Worm (Caenorhabditis elegans): Measurements from ENCODE around the gene F25D1.5.

DNA sequence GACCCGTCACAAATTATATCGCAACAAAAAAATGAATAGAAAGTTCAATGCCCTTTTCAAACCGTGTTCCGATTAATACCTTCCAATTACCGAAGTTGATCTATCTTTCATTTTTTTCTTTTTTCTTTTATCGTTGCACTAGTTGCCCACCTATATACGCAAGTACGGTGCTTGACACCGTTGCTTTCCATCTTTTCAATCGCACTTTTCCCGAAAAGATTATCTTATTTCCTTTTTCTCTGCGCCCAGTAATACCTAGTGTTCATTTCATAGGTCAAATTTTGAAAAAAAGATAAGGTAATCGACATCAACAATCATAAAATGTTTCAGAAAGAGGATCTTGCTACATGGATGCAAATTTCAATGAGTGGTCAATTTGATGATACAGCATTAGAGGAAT is 17.0 kb downstream of the F25D1.5 start:
- TF ChIP-seq snpc-4 (tag; optimal IDR thresholded peaks at IDR 0.05) (no peak), mab-9 (GFP tag; IDR thresholded peaks at IDR 0.05) (no peak), elt-2 (tag; optimal IDR thresholded peaks at IDR 0.05) (no peak), efl-1 (optimal IDR thresholded peaks at IDR 0.05) (no peak), efl-1 (GFP tag; optimal IDR thresholded peaks at IDR 0.05 in 1 of 2) (no peak), nhr-77 (tag; optimal IDR thresholded peaks at IDR 0.05) (no peak)
